Worm (Caenorhabditis elegans): ENCODE data around the gene Y16B4A.2.

Y16B4A.2 gene

DNA sequence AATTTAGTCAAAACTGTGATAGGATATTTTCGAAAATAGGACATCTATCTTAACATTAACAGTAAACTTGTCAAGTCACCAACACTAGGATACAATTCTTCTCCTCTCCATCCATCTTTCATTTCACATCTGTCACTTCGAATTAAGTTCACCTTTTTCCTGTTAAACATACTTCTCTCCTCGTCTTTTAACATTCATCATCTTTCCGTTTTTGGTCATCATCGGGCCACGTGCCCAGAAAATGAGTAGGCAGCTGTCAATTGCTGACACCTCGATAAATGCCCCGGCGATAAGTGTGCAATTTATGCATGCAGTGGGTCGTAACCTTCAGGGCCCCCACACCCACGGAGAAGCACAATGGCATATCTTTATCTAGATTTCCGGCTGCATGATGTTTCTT, 8.5 kb upstream of the Y16B4A.2 start:
- TF ChIP-seq mxl-3 (GFP tag; optimal IDR thresholded peaks at IDR 0.05) = peak; percentile 25
- TF ChIP-seq unc-62 (GFP tag; optimal IDR thresholded peaks at IDR 0.05 in 1 of 2) = peak in 1 of 2 experiments; percentile 89
- TF ChIP-seq unc-62 (tag; optimal IDR thresholded peaks at IDR 0.05) = no peak
- peak; percentile 77 for TF ChIP-seq dmd-6 (GFP tag; IDR thresholded peaks at IDR 0.05)
- peak; percentile 34 for TF ChIP-seq nhr-28 (tag; optimal IDR thresholded peaks at IDR 0.05)
- no peak for TF ChIP-seq unc-130 (GFP tag; optimal IDR thresholded peaks at IDR 0.05)
- TF ChIP-seq hlh-30 (tag; optimal IDR thresholded peaks at IDR 0.05; ENCODE audit: insufficient read depth) = peak; percentile 30
- TF ChIP-seq hlh-11 (tag; optimal IDR thresholded peaks at IDR 0.05) = peak; percentile 22
- TF ChIP-seq ceh-20 (GFP tag; IDR thresholded peaks at IDR 0.05) = peak; percentile 83; the same call in 1 of the 2 replicates
- no peak for TF ChIP-seq dve-1 (tag; optimal IDR thresholded peaks at IDR 0.05; ENCODE audit: insufficient read depth)
- TF ChIP-seq mdl-1 (tag; optimal IDR thresholded peaks at IDR 0.05) = peak in 1 of 2 experiments; percentile 33

- no peak for TF ChIP-seq zfp-3 (GFP tag; conservative IDR thresholded peaks at IDR 0.05)
- no peak for TF ChIP-seq ztf-7 (tag; optimal IDR thresholded peaks at IDR 0.05)
- TF ChIP-seq Y5F2A.4 (GFP tag; optimal IDR thresholded peaks at IDR 0.05) = no peak
- TF ChIP-seq dmd-9 (GFP tag; IDR thresholded peaks at IDR 0.05) = no peak
- no peak for TF ChIP-seq ztf-11 (tag; optimal IDR thresholded peaks at IDR 0.05)
- no peak for TF ChIP-seq mep-1 (tag; optimal IDR thresholded peaks at IDR 0.05)
- no peak for TF ChIP-seq vab-7 (GFP tag; IDR thresholded peaks at IDR 0.05)
- no peak for TF ChIP-seq ZK337.2 (GFP tag; IDR thresholded peaks at IDR 0.05)
- TF ChIP-seq arid-1 (GFP tag; conservative IDR thresholded peaks at IDR 0.05) = no peak
- no peak for TF ChIP-seq lsy-2 (tag; optimal IDR thresholded peaks at IDR 0.05)
Observed at ce11 chrX:14778112-14778511, 6.5 kb upstream of the Y16B4A.2 start.

DNA sequence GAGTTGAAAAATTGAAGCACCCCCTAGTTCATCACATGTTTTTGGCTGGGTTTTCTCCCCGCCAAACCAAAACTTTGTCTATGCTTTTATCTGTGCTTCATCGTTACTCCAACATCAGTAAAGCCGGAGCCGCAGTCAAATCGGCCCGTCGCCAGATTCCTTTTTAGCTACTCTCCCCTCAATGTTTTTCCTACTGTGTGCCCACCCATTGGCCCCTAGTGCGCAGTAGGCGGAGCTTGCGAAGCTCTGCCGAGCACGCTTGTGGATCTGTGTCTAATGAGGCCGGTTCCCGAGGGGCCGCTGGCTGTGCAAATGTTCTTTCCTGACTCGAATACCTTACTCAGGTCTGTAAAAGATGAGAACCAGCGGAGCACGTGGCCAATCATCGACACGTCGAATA, 4.7 kb upstream of the Y16B4A.2 start:
- TF ChIP-seq ctbp-1 (GFP tag; IDR thresholded peaks at IDR 0.05) (0 out of 2 replicates have a peak, but pooled peaks have one; percentile 13), hlh-11 (tag; optimal IDR thresholded peaks at IDR 0.05) (no peak), ceh-20 (GFP tag; IDR thresholded peaks at IDR 0.05) (peak; percentile 39; the same call in 1 of the 2 replicates), nhr-11 (tag; optimal IDR thresholded peaks at IDR 0.05) (no peak), vab-7 (GFP tag; IDR thresholded peaks at IDR 0.05) (peak; percentile 41; the same call in 1 of the 2 replicates), unc-62 (GFP tag; optimal IDR thresholded peaks at IDR 0.05 in 1 of 2) (peak in 1 of 2 experiments; percentile 15), unc-62 (tag; optimal IDR thresholded peaks at IDR 0.05) (no peak), nhr-42 (GFP tag; IDR thresholded peaks at IDR 0.05) (no peak), daf-12 (tag; optimal IDR thresholded peaks at IDR 0.05) (no peak), egl-43 (GFP tag; IDR thresholded peaks at IDR 0.05) (0 out of 2 replicates have a peak, but pooled peaks have one; percentile 15), lin-38 (GFP tag; IDR thresholded peaks at IDR 0.05) (no peak), ceh-28 (tag; optimal IDR thresholded peaks at IDR 0.05) (no peak), nhr-41 (GFP tag; IDR thresholded peaks at IDR 0.05) (no peak), set-16 (GFP tag; IDR thresholded peaks at IDR 0.05) (peak; percentile 54; the same call in 1 of the 2 replicates)

DNA sequence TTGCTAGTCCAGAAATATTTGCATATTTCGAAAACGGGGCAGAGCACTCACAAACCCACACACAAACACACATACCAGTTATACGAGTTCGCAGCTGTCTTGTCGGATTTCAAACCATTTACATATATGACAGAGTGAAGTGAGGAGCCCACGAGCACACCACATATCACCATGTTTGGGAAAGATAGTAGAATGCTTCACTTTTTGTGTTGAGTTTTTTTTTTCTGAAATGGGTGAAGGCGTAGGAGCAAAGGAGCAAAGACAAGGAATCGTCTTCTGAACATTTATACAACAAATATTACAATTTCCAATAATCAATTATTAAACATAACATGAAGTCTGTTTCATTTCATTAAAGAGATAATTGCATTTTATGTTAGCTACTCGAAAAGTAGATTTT, 3.6 kb upstream of the Y16B4A.2 start:
- TF ChIP-seq vab-7 (GFP tag; IDR thresholded peaks at IDR 0.05) = no peak
- TF ChIP-seq unc-62 (GFP tag; optimal IDR thresholded peaks at IDR 0.05 in 1 of 2) = peak in 1 of 2 experiments; percentile 93
- TF ChIP-seq unc-62 (tag; optimal IDR thresholded peaks at IDR 0.05) = no peak

DNA sequence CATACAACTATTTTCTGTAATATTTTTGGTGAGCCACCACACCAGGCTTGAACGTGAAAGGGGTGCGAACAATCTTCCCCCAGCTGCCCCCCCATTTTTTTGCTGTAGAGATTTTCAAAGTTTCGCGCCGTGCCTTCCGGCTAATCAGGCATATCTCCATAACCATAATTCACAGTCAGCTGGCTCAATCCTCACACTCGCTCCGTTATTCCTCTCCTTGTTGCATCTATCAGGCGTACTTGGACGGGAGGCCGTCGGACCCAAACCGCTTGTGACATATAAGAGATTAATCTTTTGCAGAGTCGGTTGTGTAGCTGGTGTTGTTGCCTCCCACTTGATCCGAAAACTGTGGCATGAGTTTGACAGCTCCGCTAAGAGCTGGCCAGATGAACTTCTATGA, 1.6 kb upstream of the Y16B4A.2 start, which contains the start of gene unc-3:
Gene unc-3, plus strand, starts transcription at position 301 of the 400 bp plus-strand sequence.
- no peak for TF ChIP-seq daf-19 (GFP tag; conservative IDR thresholded peaks at IDR 0.05)
- no peak for TF ChIP-seq ceh-20 (GFP tag; IDR thresholded peaks at IDR 0.05)
- no peak for TF ChIP-seq egl-43 (GFP tag; IDR thresholded peaks at IDR 0.05)
- TF ChIP-seq php-3 (GFP tag; IDR thresholded peaks at IDR 0.05) = 0 out of 2 replicates have a peak, but pooled peaks have one; percentile 10
- TF ChIP-seq Y75B8A.6 (GFP tag; IDR thresholded peaks at IDR 0.05) = no peak
